Fruit fly (Drosophila melanogaster): Measurements from ENCODE around the gene Srg2.

Gene Srg2

DNA sequence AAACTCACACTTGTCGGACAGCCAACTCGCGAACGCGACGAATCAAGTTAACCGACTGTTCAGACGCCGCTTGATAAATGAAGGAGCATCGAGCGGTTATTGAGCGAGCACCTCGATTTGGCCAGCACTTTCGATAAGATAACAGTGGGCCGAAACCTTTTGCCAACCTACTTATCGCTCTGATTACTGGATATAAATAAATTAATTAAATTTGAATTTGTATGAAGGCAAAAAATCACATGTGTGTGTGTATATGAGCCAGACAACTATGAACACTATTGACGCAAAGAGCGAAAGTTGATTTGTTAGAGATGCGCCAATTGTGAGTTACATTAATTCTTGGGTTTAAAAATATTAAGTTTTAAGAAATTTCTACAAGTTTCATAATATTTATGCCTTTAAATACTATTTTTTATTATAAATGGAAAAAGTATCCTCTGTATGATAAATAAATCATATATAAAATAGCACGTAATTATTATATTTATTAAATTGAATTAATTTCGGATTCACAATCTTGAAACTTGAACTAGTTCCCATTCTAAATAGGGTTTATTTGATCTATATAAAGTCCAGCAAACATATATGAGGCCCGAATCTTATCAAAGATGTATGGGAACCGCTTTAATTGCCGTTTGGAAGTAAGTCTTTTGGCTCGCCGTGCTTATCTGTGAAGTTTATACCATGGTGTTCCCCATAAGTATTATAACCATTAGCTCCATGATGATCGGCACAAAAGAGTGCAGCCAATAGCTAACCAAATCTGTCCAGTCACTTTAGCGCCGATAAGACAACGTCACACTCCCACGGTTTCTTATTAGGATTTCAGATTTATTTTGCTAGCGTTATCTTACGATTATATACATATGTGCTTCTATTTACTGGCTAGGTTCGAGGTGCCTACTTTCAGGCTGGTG lies 8.3 kb downstream of the Srg2 start, which contains the start of gene CG14160:
Gene CG14160 (minus strand): TSS at position 51 of the 917 bp plus-strand sequence.
- TF ChIP-seq CG14711 (tag; optimal IDR thresholded peaks at IDR 0.05) (peak; percentile 5), cnc (optimal IDR thresholded peaks at IDR 0.05) (peak in 1 of 2 experiments; percentile 79), CG33017 (tag; optimal IDR thresholded peaks at IDR 0.05) (no peak)

DNA sequence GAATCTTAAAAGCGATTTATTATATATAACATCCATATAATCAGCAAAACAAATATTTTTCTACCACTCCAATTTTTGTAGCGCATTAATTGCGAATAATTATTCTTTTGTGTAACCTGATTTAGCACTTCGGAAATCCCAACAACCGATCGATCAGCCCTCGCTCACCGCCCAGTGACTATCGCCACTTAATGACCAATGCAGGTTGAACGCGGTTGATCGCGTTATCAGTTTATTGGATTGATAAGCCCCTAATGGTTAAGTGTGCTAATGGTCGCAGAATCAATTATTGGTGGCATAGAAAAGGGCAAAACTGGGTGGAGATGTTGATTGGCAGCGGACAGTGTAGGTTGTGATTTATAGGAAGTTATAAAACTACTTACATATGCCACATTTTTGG lies 9.5 kb downstream of the Srg2 start:
- TF ChIP-seq Mnt (GFP tag; optimal IDR thresholded peaks at IDR 0.05) (no peak), kay (GFP tag; ENCODE audit: borderline replicate concordance) (peak; percentile 43), CG12768 (GFP tag; optimal IDR thresholded peaks at IDR 0.05) (no peak), toe (GFP tag; optimal IDR thresholded peaks at IDR 0.05) (no peak), cnc (optimal IDR thresholded peaks at IDR 0.05) (no peak)

DNA sequence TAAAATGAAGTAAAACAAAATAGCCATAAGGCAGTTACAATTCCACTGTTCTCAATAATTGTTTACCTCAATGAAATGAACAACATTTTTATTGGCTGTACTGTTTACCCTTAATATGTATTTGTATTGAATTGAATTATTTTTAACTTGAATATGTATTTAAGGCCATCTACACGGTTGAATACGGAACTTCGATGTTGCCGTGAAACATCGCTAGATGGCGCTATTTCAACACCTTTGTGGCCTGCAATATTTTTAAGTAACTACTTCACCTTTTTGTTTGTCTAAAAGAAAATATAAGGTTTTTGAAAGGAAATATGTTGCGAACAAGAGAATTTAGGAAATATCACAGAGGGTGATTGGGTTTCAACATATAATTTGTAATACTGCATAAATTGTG lies 19.4 kb downstream of the Srg2 start:
- TF ChIP-seq cnc (optimal IDR thresholded peaks at IDR 0.05) (no peak), Clk (GFP tag; optimal IDR thresholded peaks at IDR 0.05) (no peak), ovo (GFP tag; optimal IDR thresholded peaks at IDR 0.05) (no peak)

DNA sequence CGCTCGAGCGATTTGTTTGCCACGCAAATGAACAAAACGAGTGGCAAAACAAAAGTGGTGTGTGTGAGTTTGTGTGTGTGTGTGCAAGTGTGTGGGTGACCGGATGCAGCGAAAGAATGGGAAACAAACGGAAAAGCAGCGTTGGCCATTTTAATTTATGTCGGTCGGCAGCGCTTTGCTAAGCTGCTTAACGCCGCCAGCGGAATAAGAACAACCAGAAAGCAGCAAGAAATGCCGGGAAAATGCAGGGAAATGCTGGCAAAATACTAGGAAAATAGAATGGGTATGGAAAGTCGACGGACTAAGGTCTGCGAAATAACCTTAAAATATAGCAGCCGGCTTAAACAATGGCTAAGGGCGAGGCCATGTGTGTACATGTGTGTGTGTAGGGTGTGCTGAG lies 45.3 kb downstream of the Srg2 start:
- TF ChIP-seq CG33017 (tag; optimal IDR thresholded peaks at IDR 0.05) (no peak), Clk (GFP tag; optimal IDR thresholded peaks at IDR 0.05) (no peak), CG1620 (GFP tag; optimal IDR thresholded peaks at IDR 0.05) (no peak), CG5204 (GFP tag; optimal IDR thresholded peaks at IDR 0.05) (no peak), Hr96 (GFP tag; optimal IDR thresholded peaks at IDR 0.05) (no peak), CG7101 (tag; optimal IDR thresholded peaks at IDR 0.05) (no peak), CG7045 (GFP tag; optimal IDR thresholded peaks at IDR 0.05) (no peak), cic (GFP tag; optimal IDR thresholded peaks at IDR 0.05) (no peak), Crg-1 (GFP tag; optimal IDR thresholded peaks at IDR 0.05) (no peak), bab1 (GFP tag; optimal IDR thresholded peaks at IDR 0.05) (no peak), CG11617 (GFP tag; optimal IDR thresholded peaks at IDR 0.05) (no peak)
